Fruit fly (Drosophila melanogaster) S2 (cell line): ENCODE data around the gene CG13615.
A peak's percentile ranks its signal among the peaks of the same experiment; 100 is the strongest.

Experiments used
- CG8478 ChIP-seq: fragments of >200 bp; optimal IDR thresholded peaks from 2 replicates; lab custom pipeline; 2018
- CTCF ChIP-seq, 2 experiments: fragments of >200 bp; optimal IDR thresholded peaks; 2 replicates each; lab custom pipeline; 2018

CG13615 gene

DNA sequence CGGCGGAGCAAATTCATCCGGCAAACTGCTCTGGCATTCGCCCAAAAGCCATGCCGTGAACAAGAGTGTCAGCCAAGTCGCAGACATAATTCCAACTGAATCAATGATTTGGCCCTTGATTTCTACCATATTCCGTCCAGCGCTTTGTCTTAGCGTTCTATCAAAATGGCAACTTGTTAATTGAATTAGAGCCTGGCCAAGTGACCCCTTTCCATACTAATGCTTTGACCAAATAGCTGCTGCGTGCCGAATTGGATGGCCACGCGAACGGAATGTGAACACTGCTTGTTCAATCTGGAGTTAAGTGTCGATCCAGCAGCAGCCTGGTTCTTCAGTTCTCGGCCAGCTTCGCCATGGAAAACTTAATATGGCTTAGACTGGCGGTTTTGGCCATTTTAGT is at the start of gene CG13615, which contains the start of gene CG5768:
Gene CG13615 (plus strand): TSS at position 280 of the 400 bp plus-strand sequence.
Gene CG5768 (minus strand): TSS at position 101 of the 400 bp plus-strand sequence.
- TF ChIP-seq CG8478 (no peak), CTCF (optimal IDR thresholded peaks at IDR 0.05; lab: Kevin White, UChicago) (no peak)

DNA sequence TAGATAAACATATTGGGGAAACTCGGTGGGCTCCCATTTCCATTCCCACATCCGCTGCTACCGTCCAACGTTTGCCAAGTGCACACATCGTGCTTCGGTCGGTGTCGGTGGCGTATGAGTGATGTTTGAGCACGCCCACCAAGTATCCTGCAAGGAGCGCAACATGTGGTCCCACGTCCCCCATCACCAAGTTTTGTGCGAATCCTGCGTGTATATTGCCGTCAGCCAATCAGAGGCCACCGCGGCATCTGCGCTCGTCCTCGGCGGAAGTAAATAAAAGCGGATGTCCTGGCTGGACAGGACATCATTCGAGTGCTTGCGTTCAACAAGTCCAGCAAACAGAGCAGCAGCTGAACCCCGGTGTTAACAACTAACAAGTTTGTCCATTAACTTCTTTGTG is 49.1 kb upstream of the CG13615 start, which contains the start of gene Ms:
Gene Ms (plus strand): TSS at position 301 of the 400 bp plus-strand sequence.
- TF ChIP-seq CTCF (optimal IDR thresholded peaks at IDR 0.05; lab: Kevin White, UChicago) = no peak
- TF ChIP-seq CG8478 = no peak

DNA sequence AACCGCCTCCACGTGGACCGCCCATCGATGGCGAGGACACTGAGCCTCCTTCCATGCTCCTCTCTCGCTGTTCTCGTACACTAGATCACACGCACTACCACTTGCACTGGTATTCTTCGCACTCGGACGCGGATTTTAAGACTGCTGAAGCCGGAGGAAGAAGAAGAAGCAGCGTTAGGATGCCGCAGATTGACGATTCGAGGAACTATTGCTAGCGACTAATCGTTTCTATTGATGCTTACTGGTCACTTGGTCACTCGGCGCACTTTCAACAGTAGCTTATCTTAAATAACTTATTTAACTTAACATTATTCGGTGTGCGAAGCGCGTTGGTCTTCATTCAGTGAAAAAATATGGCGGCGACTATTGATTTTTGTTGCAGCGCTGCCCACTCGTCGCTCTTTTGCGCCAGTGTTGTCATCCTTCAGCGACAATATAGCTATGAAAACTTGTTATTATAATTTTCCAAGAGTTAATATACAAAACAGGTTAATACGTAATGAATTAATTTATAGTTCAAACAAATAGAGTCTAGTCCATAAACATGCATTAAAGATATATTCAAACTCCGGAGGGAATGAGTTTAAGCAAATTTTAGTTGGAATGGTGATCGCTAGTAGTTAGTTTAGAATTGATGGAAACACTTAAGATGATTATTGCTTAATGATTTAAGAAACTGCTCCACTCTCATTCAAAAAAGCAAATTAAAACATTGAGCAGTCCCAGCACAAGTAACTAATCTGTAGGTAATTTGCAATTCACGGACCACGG is 41.7 kb upstream of the CG13615 start, which contains the start of the genes CG5746 and CG6454:
Gene CG5746 (minus strand): TSS at position 372 of the 771 bp plus-strand sequence.
Gene CG6454 (plus strand): TSS at position 763 of the 771 bp plus-strand sequence.
- TF ChIP-seq CTCF (optimal IDR thresholded peaks at IDR 0.05; lab: Kevin White, UChicago) (no peak), CG8478 (no peak)

DNA sequence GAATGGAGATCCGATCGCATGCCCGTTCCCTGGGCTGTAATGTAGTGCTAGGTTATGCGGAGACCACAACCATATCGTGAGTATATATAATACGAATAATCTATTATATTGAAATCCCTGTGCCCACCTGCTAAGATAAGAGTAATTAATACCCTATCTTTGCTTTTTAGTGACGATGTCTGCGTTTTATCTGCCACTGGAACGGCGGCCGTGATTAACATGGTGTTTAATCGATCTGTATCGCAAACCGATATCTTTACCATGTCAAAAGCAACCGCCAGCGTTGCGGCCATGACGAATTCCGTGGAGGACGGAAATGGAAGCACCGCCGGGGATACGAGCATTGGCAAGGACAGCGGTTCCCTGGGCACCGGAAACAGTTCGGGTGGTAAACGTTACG is 36.9 kb upstream of the CG13615 start:
- TF ChIP-seq CG8478 (no peak), CTCF (optimal IDR thresholded peaks at IDR 0.05; lab: Kevin White, UChicago) (no peak)

dm6 chr3R:24357698-24358097 is 32.6 kb upstream of the CG13615 start, which contains the start of gene Golgin84:
Golgin84 (minus strand) TSS chr3R:24357938.
- TF ChIP-seq CTCF (optimal IDR thresholded peaks at IDR 0.05; lab: Kevin White, UChicago) = no peak
- TF ChIP-seq CG8478 = no peak

DNA sequence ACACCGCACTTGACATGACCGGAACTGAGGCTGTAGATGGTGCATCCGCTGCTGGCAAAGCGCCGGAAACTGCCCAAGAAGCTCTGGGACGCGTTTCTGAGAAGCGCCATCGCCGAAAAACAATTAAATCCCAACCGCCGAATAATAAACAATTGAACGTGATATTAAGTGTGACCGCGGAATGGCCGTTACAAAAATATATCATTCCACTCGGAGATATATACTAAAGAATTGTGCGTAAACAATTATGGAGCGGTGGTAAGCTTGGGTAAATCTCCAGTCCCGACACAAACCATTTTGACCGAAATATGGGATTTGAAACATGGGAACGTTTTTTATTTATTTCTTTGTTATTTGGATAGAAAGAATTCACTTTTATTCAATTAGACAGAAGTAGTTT is 30.4 kb upstream of the CG13615 start, which contains the start of gene CG18528:
Gene CG18528 (minus strand): TSS at position 188 of the 400 bp plus-strand sequence.
- TF ChIP-seq CG8478 = no peak
- peak; percentile 16 to 64 for TF ChIP-seq CTCF (optimal IDR thresholded peaks at IDR 0.05; lab: Kevin White, UChicago)

DNA sequence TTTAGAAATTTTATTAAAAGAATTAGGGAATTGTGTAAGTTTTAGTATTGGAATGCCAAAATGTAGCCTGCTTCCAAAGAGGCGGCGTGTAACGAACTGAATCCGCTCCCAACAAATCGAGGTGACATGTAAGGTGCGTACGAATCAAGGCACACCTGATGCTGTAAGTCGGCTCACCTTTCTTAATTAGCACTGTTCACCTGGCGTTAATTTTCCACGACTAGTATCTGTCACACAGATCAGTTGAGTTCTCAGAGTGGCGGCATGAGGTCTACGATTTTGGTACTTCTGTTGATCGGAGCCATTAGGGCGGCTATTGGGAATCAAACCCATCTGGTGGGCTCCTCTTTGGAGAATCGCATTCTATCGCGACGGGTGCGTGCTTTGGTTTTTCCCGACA is 28.7 kb upstream of the CG13615 start, which contains the start of the genes CG5762 and CG33339:
Gene CG5762 (minus strand): TSS at position 101 of the 400 bp plus-strand sequence.
Gene CG33339 (plus strand): TSS at position 265 of the 400 bp plus-strand sequence.
- no peak for TF ChIP-seq CTCF (optimal IDR thresholded peaks at IDR 0.05; lab: Kevin White, UChicago)
- no peak for TF ChIP-seq CG8478

- TF ChIP-seq CTCF (optimal IDR thresholded peaks at IDR 0.05; lab: Kevin White, UChicago) = no peak
- TF ChIP-seq CG8478 = no peak
Observed at dm6 chr3R:24362838-24363237, 27.5 kb upstream of the CG13615 start, which contains the start of gene CG33340. CG33340 (plus strand) TSS chr3R:24363138.

DNA sequence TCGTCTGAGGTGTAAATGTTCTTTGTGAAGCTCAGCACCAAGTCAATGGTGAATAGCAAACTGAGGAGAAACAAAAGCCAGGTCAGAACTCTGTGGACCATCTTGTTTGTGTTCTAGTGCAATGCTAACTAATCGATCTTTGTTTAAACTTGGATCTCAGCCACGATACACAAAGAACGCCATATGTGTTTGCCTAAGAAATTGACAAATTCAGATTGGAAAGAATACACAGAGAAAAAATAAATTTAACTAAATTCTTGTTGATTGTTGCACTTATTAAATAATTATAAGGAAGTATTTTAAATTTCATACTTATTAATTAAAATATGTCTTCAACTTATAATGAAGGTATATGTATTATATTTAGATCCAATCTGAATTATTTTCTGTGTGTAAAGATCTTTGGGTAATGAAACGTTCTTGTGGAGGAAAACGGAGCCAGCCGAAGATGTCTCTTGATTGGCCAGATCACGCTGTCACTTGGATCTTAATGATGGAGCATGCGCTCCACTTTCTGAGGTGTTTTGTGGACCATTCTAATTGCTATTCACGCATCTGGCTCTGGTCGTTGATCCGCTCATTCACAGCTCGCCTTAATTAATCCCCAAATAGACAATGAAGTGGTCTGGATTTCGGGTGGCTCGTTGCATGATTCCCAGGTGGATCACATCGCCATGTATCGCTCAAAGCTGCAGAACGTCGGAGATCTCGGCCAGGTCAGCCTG is 25.3 kb upstream of the CG13615 start, which contains the start of the genes CG17784 and CG13613:
Gene CG17784 (minus strand): TSS at position 101 of the 725 bp plus-strand sequence.
Gene CG13613 (plus strand): TSS at position 675 of the 725 bp plus-strand sequence.
- TF ChIP-seq CTCF (optimal IDR thresholded peaks at IDR 0.05; lab: Kevin White, UChicago) = no peak
- TF ChIP-seq CG8478 = no peak

- TF ChIP-seq CG8478 (no peak), CTCF (optimal IDR thresholded peaks at IDR 0.05; lab: Kevin White, UChicago) (no peak)
Observed at dm6 chr3R:24367120-24367519, 23.2 kb upstream of the CG13615 start, which contains the start of gene CG42811. CG42811 (minus strand) TSS chr3R:24367220.

- TF ChIP-seq CTCF (optimal IDR thresholded peaks at IDR 0.05; lab: Kevin White, UChicago) (no peak), CG8478 (no peak)
Observed at dm6 chr3R:24368064-24368463, 22.3 kb upstream of the CG13615 start, which contains the start of the genes CG42812 and CG33341. CG42812 (minus strand) TSS chr3R:24368164. CG33341 (plus strand) TSS chr3R:24368358.

DNA sequence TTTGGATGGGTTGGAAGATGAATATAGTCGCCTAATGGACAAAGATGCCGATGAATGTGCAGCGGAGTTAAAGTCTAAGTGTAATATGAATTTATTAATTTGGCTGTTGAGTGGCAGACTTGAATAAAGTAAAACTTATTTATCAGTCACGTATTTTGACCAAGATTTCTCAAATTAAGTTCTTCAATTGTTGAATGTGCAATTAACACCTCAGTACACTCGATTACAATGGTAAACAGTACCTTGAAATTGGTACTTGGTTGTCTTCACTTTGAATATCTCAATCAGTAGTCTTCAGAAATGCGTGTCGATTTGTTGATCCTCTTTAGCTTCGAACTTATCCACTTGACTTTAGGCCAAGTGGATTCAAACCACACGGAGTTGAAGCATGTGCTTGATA is 21.1 kb upstream of the CG13615 start, which contains the start of gene CG13614:
Gene CG13614 (plus strand): TSS at position 301 of the 400 bp plus-strand sequence.
- TF ChIP-seq CTCF (optimal IDR thresholded peaks at IDR 0.05; lab: Kevin White, UChicago) (no peak), CG8478 (no peak)

dm6 chr3R:24372662-24373061 is 17.7 kb upstream of the CG13615 start, which contains the start of gene CG17782:
CG17782 (minus strand) TSS chr3R:24372762.
- TF ChIP-seq CG8478 (no peak), CTCF (optimal IDR thresholded peaks at IDR 0.05; lab: Kevin White, UChicago) (no peak)

dm6 chr3R:24375561-24375960 is 14.8 kb upstream of the CG13615 start, which contains the start of gene CG17781:
CG17781 (minus strand) TSS chr3R:24375661.
- TF ChIP-seq CTCF (optimal IDR thresholded peaks at IDR 0.05; lab: Kevin White, UChicago) = no peak
- TF ChIP-seq CG8478 = no peak

DNA sequence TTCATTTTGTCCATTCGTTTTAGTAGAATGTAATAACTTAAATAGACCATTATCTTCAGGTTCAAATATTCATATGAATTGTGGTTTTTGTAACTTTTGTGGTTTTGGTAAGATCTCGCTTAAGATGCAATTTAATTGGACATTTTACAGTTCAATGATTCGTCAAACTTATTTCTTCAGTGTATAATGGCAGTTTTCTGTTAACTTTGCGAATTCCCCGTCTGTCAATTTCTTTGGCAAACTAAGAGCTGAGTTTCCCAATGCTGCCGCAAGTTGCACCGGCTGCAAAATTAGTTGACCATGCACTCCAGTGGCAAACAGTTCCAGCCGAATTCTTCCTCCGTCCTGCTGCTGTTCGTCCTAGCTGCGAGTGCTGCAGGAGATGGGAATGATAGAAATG is 13.8 kb upstream of the CG13615 start, which contains the start of gene CG33342:
Gene CG33342 (plus strand): TSS at position 301 of the 400 bp plus-strand sequence.
- TF ChIP-seq CG8478 (no peak), CTCF (optimal IDR thresholded peaks at IDR 0.05; lab: Kevin White, UChicago) (no peak)
